Worm (Caenorhabditis elegans): ENCODE measurements around the gene pus-1.

DNA sequence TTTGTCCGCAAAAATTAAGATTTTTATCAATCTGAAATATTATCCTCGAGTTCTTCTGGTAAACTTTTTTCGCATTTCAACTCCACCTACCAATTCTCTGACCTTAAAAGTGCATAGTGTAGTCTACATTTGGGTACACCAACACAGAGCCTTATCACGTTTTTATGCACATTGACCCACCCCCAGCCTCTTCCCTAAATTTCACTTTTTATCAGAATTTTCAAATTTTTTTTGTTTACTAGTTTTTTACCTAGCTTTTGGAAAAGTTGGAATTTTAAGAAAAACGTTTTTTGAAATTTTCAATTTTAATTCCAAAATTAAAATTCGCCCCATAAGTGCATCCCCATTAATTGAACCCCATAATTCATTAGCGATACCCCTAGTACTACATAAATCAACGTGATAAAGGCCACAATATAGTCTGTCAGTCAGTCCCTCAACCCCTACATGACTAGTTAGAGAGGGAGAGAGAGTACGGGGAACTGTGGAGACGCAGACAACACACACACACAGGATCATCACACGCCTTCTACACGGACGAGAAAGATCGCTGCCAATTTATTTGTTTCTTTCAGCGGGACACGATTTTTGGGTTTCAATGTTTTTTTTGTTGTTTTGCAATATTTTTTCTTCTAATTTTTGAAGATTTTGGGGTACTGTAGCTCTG is 19.9 kb upstream of the pus-1 start:
- TF ChIP-seq ama-1 (optimal IDR thresholded peaks at IDR 0.05) = no peak
- TF ChIP-seq ztf-4 (tag; optimal IDR thresholded peaks at IDR 0.05) = no peak
- TF ChIP-seq skn-1 (tag; optimal IDR thresholded peaks at IDR 0.05) = no peak
- TF ChIP-seq crh-2 (tag; optimal IDR thresholded peaks at IDR 0.05) = no peak
- TF ChIP-seq sma-9 (GFP tag; optimal IDR thresholded peaks at IDR 0.05) = no peak
- no peak for TF ChIP-seq sma-9 (tag; optimal IDR thresholded peaks at IDR 0.05)
- no peak for TF ChIP-seq nhr-77 (tag; optimal IDR thresholded peaks at IDR 0.05)
- no peak for TF ChIP-seq unc-39 (tag; optimal IDR thresholded peaks at IDR 0.05)
- no peak for TF ChIP-seq lin-39 (tag; optimal IDR thresholded peaks at IDR 0.05)
- no peak for TF ChIP-seq snpc-4 (tag; optimal IDR thresholded peaks at IDR 0.05)
- no peak for TF ChIP-seq C34F6.9 (tag; optimal IDR thresholded peaks at IDR 0.05)
- no peak for TF ChIP-seq Y55F3AM.14 (GFP tag; optimal IDR thresholded peaks at IDR 0.05)
- no peak for TF ChIP-seq F13H6.1 (tag; optimal IDR thresholded peaks at IDR 0.05)

All from whole organism, L2 larva.